Fruit fly (Drosophila melanogaster): Measurements from ENCODE around the gene Sec16.

Gene Sec16

dm6 chrX:12578328-12578700 lies 17.5 kb upstream of the Sec16 start:
- TF ChIP-seq ttk (optimal IDR thresholded peaks at IDR 0.05) (no peak), insv (optimal IDR thresholded peaks at IDR 0.05) (no peak), Sin3A (optimal IDR thresholded peaks at IDR 0.05) (no peak), Myc (optimal IDR thresholded peaks at IDR 0.05) (no peak), h (optimal IDR thresholded peaks at IDR 0.05) (no peak), psq (optimal IDR thresholded peaks at IDR 0.05) (no peak)

dm6 chrX:12578701-12579372 lies 17.0 kb upstream of the Sec16 start:
- no peak for TF ChIP-seq Sin3A (optimal IDR thresholded peaks at IDR 0.05)
- TF ChIP-seq h (optimal IDR thresholded peaks at IDR 0.05), result no peak
- no peak for TF ChIP-seq Myc (optimal IDR thresholded peaks at IDR 0.05)
- no peak for TF ChIP-seq ttk (optimal IDR thresholded peaks at IDR 0.05)
- no peak for TF ChIP-seq insv (optimal IDR thresholded peaks at IDR 0.05)

DNA sequence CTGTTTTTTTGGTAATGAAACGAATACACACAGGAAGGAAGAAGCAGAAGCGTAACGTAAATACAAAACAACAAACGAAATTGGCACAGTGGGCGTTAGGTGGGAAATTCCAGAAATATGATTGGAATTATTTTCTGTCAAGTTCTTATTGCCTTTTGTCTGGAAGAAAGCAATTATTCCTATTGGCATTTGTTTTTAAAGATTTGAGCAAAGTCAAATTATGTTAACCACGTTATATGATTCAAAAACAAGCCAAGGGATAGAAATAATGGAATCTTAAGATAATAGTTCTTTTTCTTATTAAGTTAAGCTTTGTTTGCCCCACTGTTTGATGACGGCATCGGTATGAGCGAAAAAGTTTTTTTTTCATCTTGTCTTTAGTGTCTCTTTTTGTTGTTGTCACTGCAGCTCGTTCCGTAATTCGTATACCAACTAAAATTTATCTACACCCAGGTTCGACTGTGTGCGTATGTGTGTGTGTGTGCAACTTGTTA lies 16.3 kb upstream of the Sec16 start:
- no peak for TF ChIP-seq Myc (optimal IDR thresholded peaks at IDR 0.05)
- no peak for TF ChIP-seq Sin3A (optimal IDR thresholded peaks at IDR 0.05)
- no peak for TF ChIP-seq psq (optimal IDR thresholded peaks at IDR 0.05)
- TF ChIP-seq h (optimal IDR thresholded peaks at IDR 0.05), result no peak
- TF ChIP-seq insv (optimal IDR thresholded peaks at IDR 0.05), result no peak
- no peak for TF ChIP-seq ttk (optimal IDR thresholded peaks at IDR 0.05)

- TF ChIP-seq Myc (optimal IDR thresholded peaks at IDR 0.05) (no peak), h (optimal IDR thresholded peaks at IDR 0.05) (no peak), Sin3A (optimal IDR thresholded peaks at IDR 0.05) (no peak), psq (optimal IDR thresholded peaks at IDR 0.05) (no peak), ttk (optimal IDR thresholded peaks at IDR 0.05) (no peak), insv (optimal IDR thresholded peaks at IDR 0.05) (no peak)
Measured at dm6 chrX:12580040-12580497, 15.8 kb upstream of the Sec16 start.

dm6 chrX:12580498-12581304 lies 15.1 kb upstream of the Sec16 start:
- TF ChIP-seq h (optimal IDR thresholded peaks at IDR 0.05) (no peak), Myc (optimal IDR thresholded peaks at IDR 0.05) (no peak), insv (optimal IDR thresholded peaks at IDR 0.05) (no peak), Sin3A (optimal IDR thresholded peaks at IDR 0.05) (no peak), ttk (optimal IDR thresholded peaks at IDR 0.05) (no peak), psq (optimal IDR thresholded peaks at IDR 0.05) (no peak)

DNA sequence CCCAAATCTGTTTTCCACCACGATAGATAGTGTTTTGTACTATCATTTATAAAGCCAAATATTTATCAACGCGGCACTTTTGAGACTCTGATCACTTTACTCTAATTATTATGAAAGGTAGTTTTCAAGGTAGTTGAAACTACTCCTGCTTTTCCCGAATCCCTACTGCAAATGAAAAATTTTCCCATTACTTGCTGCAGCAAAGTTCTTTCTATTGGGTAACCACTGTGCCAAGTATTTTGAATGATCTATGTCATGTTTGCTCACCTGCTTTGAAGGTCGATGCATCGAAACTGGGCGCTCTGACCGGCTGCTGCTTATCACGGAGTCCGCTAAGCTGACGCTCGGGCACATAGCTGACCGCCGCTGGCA lies 14.6 kb upstream of the Sec16 start:
- TF ChIP-seq psq (optimal IDR thresholded peaks at IDR 0.05) (no peak), Sin3A (optimal IDR thresholded peaks at IDR 0.05) (no peak), insv (optimal IDR thresholded peaks at IDR 0.05) (no peak), h (optimal IDR thresholded peaks at IDR 0.05) (no peak), ttk (optimal IDR thresholded peaks at IDR 0.05) (no peak), Myc (optimal IDR thresholded peaks at IDR 0.05) (no peak)

- TF ChIP-seq psq (optimal IDR thresholded peaks at IDR 0.05) (no peak), Sin3A (optimal IDR thresholded peaks at IDR 0.05) (no peak), h (optimal IDR thresholded peaks at IDR 0.05) (no peak), insv (optimal IDR thresholded peaks at IDR 0.05) (no peak), ttk (optimal IDR thresholded peaks at IDR 0.05) (peak; percentile 99), Myc (optimal IDR thresholded peaks at IDR 0.05) (no peak)
Measured at dm6 chrX:12581894-12582293, 14.0 kb upstream of the Sec16 start.

DNA sequence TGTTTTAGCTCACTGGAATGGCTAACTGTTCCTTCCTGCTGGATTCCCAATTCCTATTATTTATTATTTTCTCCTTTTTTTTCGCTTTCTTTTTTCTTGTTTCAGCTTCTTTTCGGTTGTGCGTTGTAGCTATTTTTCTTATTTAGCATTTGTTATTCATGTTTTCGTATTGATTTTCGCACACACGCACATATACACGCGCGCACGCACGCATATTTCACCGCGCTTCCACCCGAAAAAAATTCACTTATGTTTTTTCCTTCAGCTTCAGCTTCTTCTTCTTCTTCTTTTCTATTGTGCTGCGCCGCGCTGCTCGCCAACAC lies 13.2 kb upstream of the Sec16 start:
- TF ChIP-seq insv (optimal IDR thresholded peaks at IDR 0.05) (no peak), psq (optimal IDR thresholded peaks at IDR 0.05) (no peak), h (optimal IDR thresholded peaks at IDR 0.05) (no peak), Myc (optimal IDR thresholded peaks at IDR 0.05) (no peak), ttk (optimal IDR thresholded peaks at IDR 0.05) (no peak), Sin3A (optimal IDR thresholded peaks at IDR 0.05) (no peak)

DNA sequence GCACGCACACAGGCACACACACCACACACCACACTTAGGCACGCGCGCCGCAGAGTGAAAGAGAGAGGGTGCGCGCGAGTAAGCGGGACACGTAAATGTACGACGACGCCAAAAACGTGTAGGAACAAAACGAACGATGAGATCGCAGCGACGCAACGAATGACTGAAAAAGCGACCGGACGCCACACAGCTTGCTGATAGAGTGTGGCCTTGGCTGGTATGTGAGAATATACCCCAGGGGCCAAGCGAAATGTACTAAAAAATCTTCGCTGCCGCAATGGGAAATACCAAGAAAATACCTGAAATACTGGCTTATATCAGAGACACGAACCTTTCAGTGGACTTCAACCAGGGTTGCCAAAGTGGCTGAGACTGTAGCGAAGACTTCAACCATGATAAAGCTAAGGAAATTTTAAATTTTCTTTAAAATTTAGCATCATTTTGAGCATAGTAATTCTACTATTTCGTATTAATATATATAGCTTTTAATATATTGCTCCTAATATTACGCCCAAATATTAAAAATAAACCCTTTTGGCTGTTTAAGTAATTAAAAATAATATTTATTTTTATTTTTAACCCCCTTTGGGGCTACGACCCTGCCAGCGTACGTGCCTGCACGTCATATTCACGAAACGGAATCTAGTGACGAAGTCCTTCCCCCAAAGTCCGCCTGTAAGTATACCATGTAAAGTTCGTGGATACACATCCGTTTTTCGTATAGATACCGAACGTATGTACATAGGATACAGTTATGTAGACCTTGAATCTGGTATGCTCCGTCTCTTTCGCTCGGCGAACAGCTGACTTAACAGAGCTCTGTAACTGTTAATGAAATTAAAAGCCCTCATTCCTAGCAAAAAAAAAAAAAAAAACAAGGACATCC lies 12.6 kb upstream of the Sec16 start, which contains the start of gene Pits:
Pits (minus strand) TSS at position 210 of the 886 bp plus-strand sequence.
- TF ChIP-seq psq (optimal IDR thresholded peaks at IDR 0.05), result no peak
- no peak for TF ChIP-seq Sin3A (optimal IDR thresholded peaks at IDR 0.05)
- TF ChIP-seq insv (optimal IDR thresholded peaks at IDR 0.05), result no peak
- TF ChIP-seq ttk (optimal IDR thresholded peaks at IDR 0.05), result no peak
- TF ChIP-seq h (optimal IDR thresholded peaks at IDR 0.05), result no peak
- TF ChIP-seq Myc (optimal IDR thresholded peaks at IDR 0.05), result no peak

- TF ChIP-seq Sin3A (optimal IDR thresholded peaks at IDR 0.05), result no peak
- TF ChIP-seq Myc (optimal IDR thresholded peaks at IDR 0.05), result no peak
- no peak for TF ChIP-seq insv (optimal IDR thresholded peaks at IDR 0.05)
- TF ChIP-seq ttk (optimal IDR thresholded peaks at IDR 0.05), result no peak
- TF ChIP-seq psq (optimal IDR thresholded peaks at IDR 0.05), result no peak
- no peak for TF ChIP-seq h (optimal IDR thresholded peaks at IDR 0.05)
Measured at dm6 chrX:12583870-12584390, 11.9 kb upstream of the Sec16 start.
